Fruit fly (Drosophila melanogaster): ENCODE results near the gene Ctps.

Gene Ctps

DNA sequence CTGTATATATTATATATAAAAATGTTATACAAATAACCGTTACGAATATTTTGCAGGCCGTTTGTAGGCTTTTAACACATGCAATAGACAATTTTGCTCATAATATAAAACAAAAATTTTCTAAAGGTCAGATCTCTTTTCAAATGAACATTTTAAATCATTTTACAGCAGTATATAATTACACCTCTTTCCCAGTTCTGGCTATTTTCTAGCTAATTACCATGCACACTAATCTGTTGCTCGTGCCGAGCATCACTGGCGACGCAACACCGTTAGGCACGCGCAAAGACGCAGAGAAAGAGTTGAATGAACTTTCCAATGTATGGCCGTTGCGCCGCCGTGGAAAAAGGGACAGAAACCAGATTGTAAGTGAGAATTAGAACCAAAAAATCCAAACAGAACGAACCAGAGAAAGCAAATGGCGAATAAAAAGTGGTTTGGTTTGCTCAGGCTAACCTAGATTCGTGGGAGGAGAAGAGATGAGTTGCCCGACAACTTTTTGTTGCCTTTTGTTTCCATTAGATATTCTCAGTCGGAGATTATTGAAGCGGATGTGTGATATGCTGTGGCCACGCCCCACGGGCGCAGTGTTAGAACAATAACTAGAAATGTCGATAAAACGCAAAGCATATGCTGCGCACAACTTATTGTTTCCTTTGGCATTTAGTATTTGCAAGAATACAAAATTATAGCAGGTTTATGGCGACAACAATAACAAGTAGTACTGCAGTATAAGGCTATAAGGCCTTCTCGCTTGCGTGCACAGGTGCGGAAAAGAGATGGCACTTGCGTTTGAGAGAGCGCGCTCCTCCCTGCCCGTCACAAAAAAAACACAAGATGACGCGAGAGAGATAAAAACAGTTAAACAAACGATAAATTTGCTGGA lies 43.6 kb downstream of the Ctps start (continued):
- no peak for TF ChIP-seq MTF-1 (GFP tag; optimal IDR thresholded peaks at IDR 0.05; ENCODE audit: borderline replicate concordance)
- TF ChIP-seq ttk (GFP tag; IDR thresholded peaks at IDR 0.05), result peak; percentile 37; the same call in 1 of the 2 replicates
- no peak for TF ChIP-seq sens-2 (GFP tag; IDR thresholded peaks at IDR 0.05)
- TF ChIP-seq CG16863 (GFP tag; optimal IDR thresholded peaks at IDR 0.05), result no peak
- TF ChIP-seq corto (GFP tag; optimal IDR thresholded peaks at IDR 0.05), result no peak
- TF ChIP-seq pho (GFP tag; optimal IDR thresholded peaks at IDR 0.05), result no peak
- no peak for TF ChIP-seq twi (tag; optimal IDR thresholded peaks at IDR 0.05)
- peak; percentile 79 for TF ChIP-seq ewg (GFP tag; optimal IDR thresholded peaks at IDR 0.05)
- no peak for TF ChIP-seq Ravus (GFP tag; IDR thresholded peaks at IDR 0.05)
- no peak for TF ChIP-seq crc (GFP tag; optimal IDR thresholded peaks at IDR 0.05)
- TF ChIP-seq ato (GFP tag; IDR thresholded peaks at IDR 0.05; ENCODE audit: partially characterized antibody), result no peak
- TF ChIP-seq ranshi (GFP tag; IDR thresholded peaks at IDR 0.05), result 0 out of 2 replicates have a peak, but pooled peaks have one; percentile 21
- 0 out of 3 replicates have a peak, but pooled peaks have one; percentile 13 for TF ChIP-seq Doc3 (GFP tag; IDR thresholded peaks at IDR 0.05; ENCODE audit: partially characterized antibody)
- TF ChIP-seq trh (GFP tag; optimal IDR thresholded peaks at IDR 0.05), result no peak
- TF ChIP-seq CG15011 (GFP tag; optimal IDR thresholded peaks at IDR 0.05), result no peak
- TF ChIP-seq CG7928 (GFP tag; optimal IDR thresholded peaks at IDR 0.05), result no peak
- TF ChIP-seq CG14965 (GFP tag; optimal IDR thresholded peaks at IDR 0.05; ENCODE audit: borderline replicate concordance), result no peak
- TF ChIP-seq org-1 (GFP tag; optimal IDR thresholded peaks at IDR 0.05), result no peak
- no peak for TF ChIP-seq CG7745 (tag; optimal IDR thresholded peaks at IDR 0.05)
- no peak for TF ChIP-seq Usf (GFP tag; optimal IDR thresholded peaks at IDR 0.05)
- TF ChIP-seq HmgZ (tag; optimal IDR thresholded peaks at IDR 0.05), result no peak
- peak; percentile 17 for TF ChIP-seq CG3065 (GFP tag; optimal IDR thresholded peaks at IDR 0.05)
- no peak for TF ChIP-seq inv (GFP tag; IDR thresholded peaks at IDR 0.05; ENCODE audit: partially characterized antibody)
- no peak for TF ChIP-seq Bteb2 (GFP tag; optimal IDR thresholded peaks at IDR 0.05)
- peak; percentile 46 for TF ChIP-seq CG12391 (tag; optimal IDR thresholded peaks at IDR 0.05)
- no peak for TF ChIP-seq en (GFP tag; optimal IDR thresholded peaks at IDR 0.05)
- TF ChIP-seq CG12659 (GFP tag; optimal IDR thresholded peaks at IDR 0.05), result peak; percentile 2
- TF ChIP-seq CG3847 (GFP tag; IDR thresholded peaks at IDR 0.05), result no peak
- TF ChIP-seq zen (tag; optimal IDR thresholded peaks at IDR 0.05), result peak; percentile 61
- no peak for TF ChIP-seq ara (GFP tag; IDR thresholded peaks at IDR 0.05)
- no peak for TF ChIP-seq pum (GFP tag; optimal IDR thresholded peaks at IDR 0.05)
- TF ChIP-seq kni (GFP tag; optimal IDR thresholded peaks at IDR 0.05), result peak; percentile 83
- TF ChIP-seq CG14667 (GFP tag; IDR thresholded peaks at IDR 0.05), result no peak
- TF ChIP-seq CG11696 (GFP tag; IDR thresholded peaks at IDR 0.05), result 0 out of 2 replicates have a peak, but pooled peaks have one; percentile 18
- no peak for TF ChIP-seq CG1233 (GFP tag; optimal IDR thresholded peaks at IDR 0.05)
- TF ChIP-seq CG33213 (GFP tag; optimal IDR thresholded peaks at IDR 0.05), result no peak
- TF ChIP-seq Ada2b (GFP tag; IDR thresholded peaks at IDR 0.05), result no peak
- no peak for TF ChIP-seq emc (GFP tag; optimal IDR thresholded peaks at IDR 0.05)
- no peak for TF ChIP-seq CG10543 (GFP tag; optimal IDR thresholded peaks at IDR 0.05)
- peak; percentile 51 for TF ChIP-seq CoRest (tag; optimal IDR thresholded peaks at IDR 0.05)
- no peak for TF ChIP-seq CG3281 (GFP tag; optimal IDR thresholded peaks at IDR 0.05)
- no peak for TF ChIP-seq B-H1 (GFP tag; IDR thresholded peaks at IDR 0.05)
- no peak for TF ChIP-seq repo (GFP tag; optimal IDR thresholded peaks at IDR 0.05)
- TF ChIP-seq h (optimal IDR thresholded peaks at IDR 0.05), result no peak
- no peak for TF ChIP-seq MESR4 (GFP tag; optimal IDR thresholded peaks at IDR 0.05)
- TF ChIP-seq dati (GFP tag; IDR thresholded peaks at IDR 0.05), result no peak
- TF ChIP-seq CG31388 (GFP tag; optimal IDR thresholded peaks at IDR 0.05), result no peak
- TF ChIP-seq Dip3 (GFP tag; optimal IDR thresholded peaks at IDR 0.05), result no peak
- TF ChIP-seq insv (GFP tag; optimal IDR thresholded peaks at IDR 0.05), result peak in 1 of 2 experiments; percentile 80

All from whole organism, embryonic.